Worm (Caenorhabditis elegans): ENCODE data around the gene sec-16A.1.

Gene sec-16A.1

DNA sequence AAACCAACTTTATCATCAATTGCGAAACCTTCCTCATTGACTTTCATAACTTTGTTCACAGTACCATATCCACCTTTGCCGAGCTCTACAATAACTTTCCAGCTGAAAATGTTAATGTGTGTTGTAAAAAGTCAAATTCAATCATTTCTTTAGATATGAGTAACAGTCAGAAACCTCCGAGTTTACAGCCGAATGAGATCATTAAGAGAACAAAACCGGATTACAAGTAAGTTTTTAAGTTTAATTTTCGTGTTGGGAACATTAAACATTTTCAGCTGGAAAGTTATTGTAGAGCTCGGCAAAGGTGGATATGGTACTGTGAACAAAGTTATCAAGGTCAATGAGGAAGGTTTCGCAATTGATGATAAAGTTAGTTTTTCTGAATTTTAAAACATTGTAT, 24.4 kb upstream of the sec-16A.1 start, which contains the start of gene ZK507.1:
Gene ZK507.1, minus strand, starts transcription at position 101 of the 400 bp plus-strand sequence.
- TF ChIP-seq lin-15B (tag; optimal IDR thresholded peaks at IDR 0.05) (no peak), elt-2 (tag; optimal IDR thresholded peaks at IDR 0.05) (no peak), egl-27 (tag; optimal IDR thresholded peaks at IDR 0.05) (no peak), eor-1 (tag; optimal IDR thresholded peaks at IDR 0.05) (no peak), snpc-4 (tag; optimal IDR thresholded peaks at IDR 0.05) (no peak), nhr-25 (tag; optimal IDR thresholded peaks at IDR 0.05) (no peak), elt-3 (tag; optimal IDR thresholded peaks at IDR 0.05) (no peak), egl-5 (tag; optimal IDR thresholded peaks at IDR 0.05) (no peak), daf-12 (tag; optimal IDR thresholded peaks at IDR 0.05) (no peak), skn-1 (tag; optimal IDR thresholded peaks at IDR 0.05) (no peak), nfya-1 (tag; optimal IDR thresholded peaks at IDR 0.05; ENCODE audit: insufficient read depth) (no peak), unc-62 (GFP tag; optimal IDR thresholded peaks at IDR 0.05) (no peak), ama-1 (optimal IDR thresholded peaks at IDR 0.05) (no peak), nhr-76 (tag; optimal IDR thresholded peaks at IDR 0.05) (no peak), hmg-11 (tag; optimal IDR thresholded peaks at IDR 0.05) (no peak), fkh-10 (GFP tag; optimal IDR thresholded peaks at IDR 0.05) (no peak), tbx-2 (tag; optimal IDR thresholded peaks at IDR 0.05) (no peak), ceh-9 (tag; optimal IDR thresholded peaks at IDR 0.05) (no peak)

DNA sequence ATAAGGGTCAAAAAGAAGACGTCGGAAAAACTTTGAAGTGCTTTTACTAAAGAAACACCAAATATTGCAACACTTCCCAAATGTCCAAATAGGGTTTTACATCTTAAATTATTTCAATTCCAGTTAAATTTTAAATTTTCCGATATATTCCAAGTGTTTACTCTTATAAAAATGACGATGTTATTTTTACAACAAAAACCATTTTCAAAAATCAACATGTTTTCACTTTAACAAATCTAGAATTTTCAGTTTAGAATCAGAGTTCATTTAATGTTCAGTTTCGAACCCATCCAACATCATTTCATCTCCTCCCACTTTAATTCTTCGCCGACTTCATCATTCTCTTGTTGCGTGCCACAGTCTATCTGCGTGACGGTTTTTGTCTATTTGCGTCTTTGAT, 22.0 kb upstream of the sec-16A.1 start, which contains the start of gene dos-1:
Gene dos-1, plus strand, starts transcription at position 301 of the 400 bp plus-strand sequence.
- TF ChIP-seq mml-1 (tag; optimal IDR thresholded peaks at IDR 0.05) (no peak), unc-62 (GFP tag; optimal IDR thresholded peaks at IDR 0.05) (no peak), pha-4 (tag; optimal IDR thresholded peaks at IDR 0.05) (no peak), aly-2 (tag; optimal IDR thresholded peaks at IDR 0.05) (no peak), nhr-77 (tag; optimal IDR thresholded peaks at IDR 0.05) (no peak), lin-39 (tag; optimal IDR thresholded peaks at IDR 0.05) (no peak), ceh-9 (tag; optimal IDR thresholded peaks at IDR 0.05) (no peak), elt-3 (tag; optimal IDR thresholded peaks at IDR 0.05) (no peak), jun-1 (tag; optimal IDR thresholded peaks at IDR 0.05) (no peak), tbx-2 (tag; optimal IDR thresholded peaks at IDR 0.05) (no peak), zag-1 (tag; optimal IDR thresholded peaks at IDR 0.05) (no peak), ztf-4 (tag; optimal IDR thresholded peaks at IDR 0.05) (no peak)

DNA sequence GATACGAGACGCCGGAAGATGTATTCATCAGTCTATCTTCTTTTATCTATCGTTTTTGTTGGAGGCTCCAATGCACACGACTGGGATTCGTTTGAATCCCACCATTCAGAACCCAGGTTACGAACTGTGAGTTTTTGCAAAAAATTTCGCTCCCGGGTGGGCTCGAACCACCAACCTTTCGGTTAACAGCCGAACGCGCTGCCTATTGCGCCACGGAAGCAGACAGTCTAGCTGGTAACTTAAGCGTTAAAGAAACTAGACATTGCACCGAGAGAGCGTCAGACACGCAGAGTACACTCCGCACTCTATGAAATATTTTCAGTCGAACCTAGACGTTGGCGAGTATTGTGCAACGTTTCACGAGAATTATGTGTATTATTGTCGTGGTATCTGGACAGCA, 21.6 kb upstream of the sec-16A.1 start:
- TF ChIP-seq nhr-23 (tag; optimal IDR thresholded peaks at IDR 0.05) (no peak), skn-1 (tag; optimal IDR thresholded peaks at IDR 0.05) (peak; percentile 17), tbx-2 (tag; optimal IDR thresholded peaks at IDR 0.05) (no peak), ceh-16 (tag; optimal IDR thresholded peaks at IDR 0.05) (no peak), fkh-2 (tag; optimal IDR thresholded peaks at IDR 0.05) (no peak), pqm-1 (tag; optimal IDR thresholded peaks at IDR 0.05) (peak; percentile 26), ama-1 (optimal IDR thresholded peaks at IDR 0.05) (peak; percentile 30), nhr-25 (tag; optimal IDR thresholded peaks at IDR 0.05) (peak; percentile 9), nhr-77 (tag; optimal IDR thresholded peaks at IDR 0.05) (no peak), nhr-43 (tag; optimal IDR thresholded peaks at IDR 0.05; ENCODE audit: poor library complexity, severe bottlenecking) (peak; percentile 24), elt-2 (tag; optimal IDR thresholded peaks at IDR 0.05) (peak; percentile 34), lsy-12 (tag; optimal IDR thresholded peaks at IDR 0.05) (peak; percentile 15), lin-39 (tag; optimal IDR thresholded peaks at IDR 0.05) (peak; percentile 19), nhr-67 (tag; optimal IDR thresholded peaks at IDR 0.05) (no peak), nhr-12 (tag; optimal IDR thresholded peaks at IDR 0.05) (no peak)

- TF ChIP-seq ZK546.5 (tag; optimal IDR thresholded peaks at IDR 0.05) (no peak), fkh-10 (GFP tag; optimal IDR thresholded peaks at IDR 0.05) (no peak), mdl-1 (tag; optimal IDR thresholded peaks at IDR 0.05) (no peak), nhr-237 (tag; optimal IDR thresholded peaks at IDR 0.05) (no peak), snpc-4 (tag; optimal IDR thresholded peaks at IDR 0.05) (no peak), lin-39 (tag; optimal IDR thresholded peaks at IDR 0.05) (no peak), nfya-1 (tag; optimal IDR thresholded peaks at IDR 0.05; ENCODE audit: insufficient read depth) (no peak)
Measured at ce11 chrIII:9105653-9106052, 20.0 kb upstream of the sec-16A.1 start.

All from whole organism, L3 larva.